Worm (Caenorhabditis elegans) whole organism, late embryonic: ENCODE results near the gene B0303.7.

Experiments
- odd-2 ChIP-seq: sonication (generic microtip); optimal IDR thresholded peaks from 2 replicates; lab custom pipeline; 2017; ENCODE audit warnings: antibody characterized with exemption, mild to moderate bottlenecking, missing genetic modification characterization, missing compliant biosample characterization
- ref-2 ChIP-seq: sonication (generic microtip); optimal IDR thresholded peaks from 2 replicates; lab custom pipeline; 2016; ENCODE audit warnings: missing genetic modification characterization, missing compliant biosample characterization

DNA sequence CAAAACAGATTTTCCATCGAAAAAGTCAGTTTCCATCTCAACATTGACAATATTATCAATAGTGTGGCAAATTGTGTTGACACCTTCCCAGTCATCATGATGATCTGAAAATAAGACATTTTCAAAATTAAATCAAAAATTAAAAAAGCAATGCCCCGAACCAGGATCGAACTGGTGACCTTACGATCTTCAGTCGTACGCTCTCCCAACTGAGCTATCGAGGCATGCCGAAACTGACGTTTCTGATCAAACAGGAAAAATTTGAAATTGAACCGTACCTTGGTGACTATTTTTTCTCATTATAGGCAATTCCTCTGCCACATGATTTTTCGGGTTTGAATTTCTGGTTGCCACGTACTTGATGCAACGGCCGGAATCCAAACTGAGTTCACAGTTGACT is 40.0 kb upstream of the B0303.7 start:
- TF ChIP-seq odd-2 (tag; lab: Kevin White, UChicago) (no peak), ref-2 (tag; lab: Kevin White, UChicago) (no peak)
